Fruit fly (Drosophila melanogaster): ENCODE data around the gene axo.

DNA sequence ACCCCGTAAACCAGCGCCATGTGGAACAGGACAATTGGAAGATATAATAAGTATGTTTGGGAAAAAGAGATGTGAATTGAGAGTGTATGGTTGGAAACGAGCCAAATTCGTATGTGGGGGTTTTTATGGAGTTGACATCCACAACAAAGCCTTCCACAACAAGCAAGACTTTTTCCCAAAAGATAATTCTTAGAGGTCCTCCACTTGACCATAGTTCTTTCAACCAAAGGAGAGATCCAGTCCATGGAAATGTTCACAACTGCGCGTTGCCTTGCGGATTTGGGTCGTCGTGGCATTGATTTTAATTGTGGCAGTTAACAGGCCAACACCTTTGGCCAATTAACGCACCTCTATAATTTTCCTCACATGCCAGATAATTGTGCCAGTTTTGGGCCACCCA lies 2.9 kb upstream of the axo start, which contains the start of gene CG18418:
- TF ChIP-seq insv (optimal IDR thresholded peaks at IDR 0.05) (no peak), ttk (optimal IDR thresholded peaks at IDR 0.05) (no peak)
